Fruit fly (Drosophila melanogaster) whole organism: ENCODE results near the gene dpr6.

Source experiments
- CG8478 ChIP-seq: fragments of >200 bp; optimal IDR thresholded peaks from 2 replicates; lab custom pipeline; 2018; ENCODE audit warnings: inconsistent platforms
- Dll ChIP-seq: fragments of >200 bp; optimal IDR thresholded peaks from 2 replicates; lab custom pipeline; 2017
- EcR ChIP-seq, 2 experiments: fragments of >200 bp; optimal IDR thresholded peaks; 2 replicates each; lab custom pipeline; 2017; ENCODE audit warnings: missing biosample characterization in 2 of 2, missing genetic modification characterization in 2 of 2, missing genetic modification reagents in 2 of 2
- pan ChIP-seq: fragments of >200 bp; optimal IDR thresholded peaks from 2 replicates; lab custom pipeline; 2017
- psq ChIP-seq: fragments of >200 bp; optimal IDR thresholded peaks from 2 replicates; lab custom pipeline; 2017
- usp ChIP-seq: fragments of >200 bp; optimal IDR thresholded peaks from 2 replicates; lab custom pipeline; 2017; ENCODE audit warnings: missing biosample characterization, missing genetic modification characterization, mixed read lengths

dpr6 gene

DNA sequence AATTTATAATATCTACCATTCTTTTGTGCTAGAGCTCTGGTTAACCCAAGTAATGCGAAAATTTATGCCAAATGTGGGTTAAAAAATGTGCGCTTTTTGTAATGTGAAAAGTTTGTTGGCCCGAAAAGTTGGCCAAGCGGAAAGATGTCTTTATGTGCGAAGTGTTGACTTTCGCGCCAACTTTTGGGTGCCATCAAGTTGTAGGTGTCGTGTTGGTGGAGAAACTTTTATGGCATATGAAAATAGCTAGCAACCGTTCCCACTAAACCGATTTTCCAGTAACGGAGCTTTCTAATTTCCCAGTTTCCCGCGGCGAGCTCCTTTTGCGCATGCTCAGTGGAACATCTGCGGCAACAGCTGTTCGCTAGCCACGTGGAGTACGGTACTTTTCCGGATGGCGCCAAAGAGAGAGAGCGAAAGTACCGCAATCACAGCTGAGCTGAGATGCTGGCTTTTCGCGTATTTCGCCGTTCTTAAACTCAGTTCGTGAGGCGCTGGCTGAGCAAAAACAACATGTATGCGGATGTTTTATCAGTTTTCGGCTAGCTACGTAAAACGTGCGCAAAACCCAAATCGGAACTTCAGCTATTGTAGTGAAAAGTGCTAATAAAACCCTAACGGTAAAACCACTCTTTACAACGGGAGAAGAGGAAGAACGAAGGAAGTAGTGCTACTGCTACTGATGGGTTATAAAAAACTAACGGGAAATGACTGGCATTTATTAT lies at the start of gene dpr6:
TSS of gene dpr6 (plus strand) at position 480 of the 725 bp plus-strand sequence.
- TF ChIP-seq usp (no peak), pan (lab: Kevin White, UChicago) (no peak), psq (lab: Kevin White, UChicago) (no peak), CG8478 (lab: Kevin White, UChicago) (no peak), Dll (lab: Kevin White, UChicago) (no peak), EcR (GFP tag; optimal IDR thresholded peaks at IDR 0.05; lab: Kevin White, UChicago) (no peak)

DNA sequence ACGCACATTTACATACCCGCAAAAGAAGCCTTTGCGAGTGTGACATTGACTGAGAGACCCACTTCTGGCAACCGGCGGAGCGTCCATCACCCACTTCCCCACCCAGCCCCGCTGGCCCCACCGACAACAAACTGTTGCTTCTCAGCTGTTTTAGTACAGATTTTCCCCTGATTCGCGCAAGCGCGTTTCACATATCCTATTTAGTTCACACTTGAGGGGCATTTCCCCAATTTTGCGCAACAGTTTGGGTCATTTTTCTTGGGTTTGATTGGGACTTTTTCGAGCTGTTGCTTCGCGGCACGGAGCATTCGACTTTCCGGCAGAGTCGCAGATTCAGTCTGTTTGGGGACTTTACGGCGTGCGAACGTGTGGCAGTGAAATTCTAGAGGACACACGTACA lies 47.3 kb upstream of the dpr6 start:
- TF ChIP-seq usp (no peak), psq (lab: Kevin White, UChicago) (no peak), Dll (lab: Kevin White, UChicago) (no peak), CG8478 (lab: Kevin White, UChicago) (no peak), pan (lab: Kevin White, UChicago) (no peak), EcR (GFP tag; optimal IDR thresholded peaks at IDR 0.05; lab: Kevin White, UChicago) (no peak)

DNA sequence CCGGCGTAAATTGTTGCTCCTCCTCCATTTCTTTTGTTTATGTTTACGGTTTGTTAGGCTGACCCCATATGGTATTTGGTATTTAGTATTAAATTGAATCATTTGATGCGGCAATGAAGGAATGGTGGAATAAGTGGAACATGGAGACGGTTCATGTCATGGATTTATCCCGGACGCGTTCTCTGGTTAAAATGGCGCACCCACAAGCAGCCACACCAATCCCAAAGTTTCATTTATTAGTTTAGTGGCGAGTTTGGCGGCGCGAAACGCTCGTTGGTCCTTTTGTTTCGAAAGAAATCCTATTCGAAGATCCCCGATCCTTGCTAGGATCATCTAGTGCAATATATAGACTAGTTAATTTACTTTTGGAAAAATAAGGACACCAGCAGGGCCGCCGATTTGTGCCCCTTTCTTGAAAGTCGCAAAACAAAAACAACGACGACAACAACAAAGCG lies 6.2 kb upstream of the dpr6 start, which contains the start of the genes CG6685 and Dronc:
TSS of gene CG6685 (minus strand) at position 51 of the 455 bp plus-strand sequence.
TSS of gene Dronc (plus strand) at position 213 of the 455 bp plus-strand sequence.
- TF ChIP-seq psq (lab: Kevin White, UChicago) (no peak), CG8478 (lab: Kevin White, UChicago) (no peak), usp (no peak), pan (lab: Kevin White, UChicago) (no peak), Dll (lab: Kevin White, UChicago) (no peak), EcR (GFP tag; optimal IDR thresholded peaks at IDR 0.05; lab: Kevin White, UChicago) (no peak)

DNA sequence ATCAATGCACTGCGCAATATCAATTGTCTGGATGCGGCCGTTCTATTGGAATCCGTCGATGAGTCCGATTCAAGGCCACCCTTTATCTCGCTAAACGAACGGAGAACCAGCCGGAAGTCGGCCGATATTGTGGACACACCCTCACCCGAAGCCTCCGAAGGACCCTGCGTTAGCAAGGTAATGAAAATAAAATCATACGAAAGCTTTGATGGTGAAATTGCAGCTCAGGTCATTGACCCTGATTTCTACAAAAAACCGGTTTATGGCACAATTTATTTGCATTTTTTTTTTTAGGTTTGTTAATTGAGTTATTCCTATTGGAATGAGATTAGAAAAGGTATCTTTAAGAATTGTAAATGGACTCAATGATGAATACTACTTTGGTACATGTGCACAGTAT lies 5.3 kb upstream of the dpr6 start:
- TF ChIP-seq EcR (GFP tag; optimal IDR thresholded peaks at IDR 0.05; lab: Kevin White, UChicago) (peak; percentile 0 to 68), usp (no peak)

DNA sequence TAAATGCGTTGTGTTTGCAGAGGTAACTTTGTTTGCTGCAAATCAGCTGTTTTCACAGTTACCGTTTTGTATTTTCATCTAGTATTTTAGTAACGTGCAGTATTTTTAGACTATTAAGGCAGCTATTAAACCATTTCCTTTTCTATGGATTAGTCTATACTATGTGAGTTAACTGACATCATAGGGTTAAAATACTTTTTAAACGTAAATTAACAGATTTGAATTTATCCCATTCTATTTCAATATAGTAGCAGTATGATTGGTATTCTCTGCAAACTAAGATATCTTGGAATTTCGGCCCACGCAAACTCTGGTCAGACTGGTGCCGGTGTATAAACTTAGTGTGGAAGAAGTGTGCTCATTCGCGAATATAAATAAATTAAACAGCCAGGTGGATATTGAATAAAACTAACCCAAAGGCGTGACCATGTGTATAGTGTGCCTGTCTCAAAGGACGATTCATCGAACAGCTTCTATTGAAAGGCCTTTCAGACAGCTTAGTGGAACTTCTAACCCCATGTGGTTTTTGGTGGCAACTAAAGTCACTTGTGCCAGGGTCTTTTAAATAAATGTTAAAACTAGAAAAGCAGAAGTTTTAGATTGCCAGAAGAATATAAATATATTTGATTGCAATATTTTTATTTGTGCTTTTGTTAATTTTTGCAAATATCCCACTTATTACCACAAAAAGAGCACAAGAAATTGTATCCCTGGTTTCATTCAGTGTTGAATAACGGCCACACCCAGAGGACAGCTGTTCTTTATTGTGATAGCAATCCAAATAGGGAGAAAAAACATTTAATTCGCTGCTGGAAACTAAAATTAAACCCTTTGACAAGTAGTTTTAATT lies 2.2 kb upstream of the dpr6 start, which contains the start of the genes CG6674, CG42455 and vnc:
TSS of gene CG6674 (minus strand) at position 48 of the 850 bp plus-strand sequence.
TSS of gene CG42455 (plus strand) at position 306 of the 850 bp plus-strand sequence.
TSS of gene vnc (plus strand) at position 306 of the 850 bp plus-strand sequence.
- TF ChIP-seq pan (lab: Kevin White, UChicago) (no peak), EcR (GFP tag; optimal IDR thresholded peaks at IDR 0.05; lab: Kevin White, UChicago) (no peak), CG8478 (lab: Kevin White, UChicago) (no peak), Dll (lab: Kevin White, UChicago) (no peak), usp (no peak), psq (lab: Kevin White, UChicago) (no peak)

- no peak for TF ChIP-seq pan (lab: Kevin White, UChicago)
- no peak for TF ChIP-seq CG8478 (lab: Kevin White, UChicago)
- no peak for TF ChIP-seq EcR (GFP tag; optimal IDR thresholded peaks at IDR 0.05; lab: Kevin White, UChicago)
- TF ChIP-seq psq (lab: Kevin White, UChicago): no peak
- TF ChIP-seq usp: no peak
- TF ChIP-seq Dll (lab: Kevin White, UChicago): no peak
Observed at dm6 chr3L:10033344-10033743, 58.9 kb downstream of the dpr6 start.

DNA sequence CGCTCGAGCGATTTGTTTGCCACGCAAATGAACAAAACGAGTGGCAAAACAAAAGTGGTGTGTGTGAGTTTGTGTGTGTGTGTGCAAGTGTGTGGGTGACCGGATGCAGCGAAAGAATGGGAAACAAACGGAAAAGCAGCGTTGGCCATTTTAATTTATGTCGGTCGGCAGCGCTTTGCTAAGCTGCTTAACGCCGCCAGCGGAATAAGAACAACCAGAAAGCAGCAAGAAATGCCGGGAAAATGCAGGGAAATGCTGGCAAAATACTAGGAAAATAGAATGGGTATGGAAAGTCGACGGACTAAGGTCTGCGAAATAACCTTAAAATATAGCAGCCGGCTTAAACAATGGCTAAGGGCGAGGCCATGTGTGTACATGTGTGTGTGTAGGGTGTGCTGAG lies 78.1 kb downstream of the dpr6 start:
- TF ChIP-seq usp (no peak), Dll (lab: Kevin White, UChicago) (no peak), EcR (GFP tag; optimal IDR thresholded peaks at IDR 0.05; lab: Kevin White, UChicago) (no peak), pan (lab: Kevin White, UChicago) (no peak), psq (lab: Kevin White, UChicago) (no peak), CG8478 (lab: Kevin White, UChicago) (no peak)

DNA sequence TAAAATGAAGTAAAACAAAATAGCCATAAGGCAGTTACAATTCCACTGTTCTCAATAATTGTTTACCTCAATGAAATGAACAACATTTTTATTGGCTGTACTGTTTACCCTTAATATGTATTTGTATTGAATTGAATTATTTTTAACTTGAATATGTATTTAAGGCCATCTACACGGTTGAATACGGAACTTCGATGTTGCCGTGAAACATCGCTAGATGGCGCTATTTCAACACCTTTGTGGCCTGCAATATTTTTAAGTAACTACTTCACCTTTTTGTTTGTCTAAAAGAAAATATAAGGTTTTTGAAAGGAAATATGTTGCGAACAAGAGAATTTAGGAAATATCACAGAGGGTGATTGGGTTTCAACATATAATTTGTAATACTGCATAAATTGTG lies 104.1 kb downstream of the dpr6 start:
- TF ChIP-seq psq (lab: Kevin White, UChicago) (no peak), Dll (lab: Kevin White, UChicago) (no peak), EcR (GFP tag; optimal IDR thresholded peaks at IDR 0.05; lab: Kevin White, UChicago) (no peak), pan (lab: Kevin White, UChicago) (no peak), usp (no peak), CG8478 (lab: Kevin White, UChicago) (no peak)

DNA sequence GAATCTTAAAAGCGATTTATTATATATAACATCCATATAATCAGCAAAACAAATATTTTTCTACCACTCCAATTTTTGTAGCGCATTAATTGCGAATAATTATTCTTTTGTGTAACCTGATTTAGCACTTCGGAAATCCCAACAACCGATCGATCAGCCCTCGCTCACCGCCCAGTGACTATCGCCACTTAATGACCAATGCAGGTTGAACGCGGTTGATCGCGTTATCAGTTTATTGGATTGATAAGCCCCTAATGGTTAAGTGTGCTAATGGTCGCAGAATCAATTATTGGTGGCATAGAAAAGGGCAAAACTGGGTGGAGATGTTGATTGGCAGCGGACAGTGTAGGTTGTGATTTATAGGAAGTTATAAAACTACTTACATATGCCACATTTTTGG lies 114.0 kb downstream of the dpr6 start:
- TF ChIP-seq CG8478 (lab: Kevin White, UChicago): no peak
- no peak for TF ChIP-seq Dll (lab: Kevin White, UChicago)
- no peak for TF ChIP-seq usp
- TF ChIP-seq psq (lab: Kevin White, UChicago): no peak
- no peak for TF ChIP-seq EcR (GFP tag; optimal IDR thresholded peaks at IDR 0.05; lab: Kevin White, UChicago)
- TF ChIP-seq pan (lab: Kevin White, UChicago): no peak

DNA sequence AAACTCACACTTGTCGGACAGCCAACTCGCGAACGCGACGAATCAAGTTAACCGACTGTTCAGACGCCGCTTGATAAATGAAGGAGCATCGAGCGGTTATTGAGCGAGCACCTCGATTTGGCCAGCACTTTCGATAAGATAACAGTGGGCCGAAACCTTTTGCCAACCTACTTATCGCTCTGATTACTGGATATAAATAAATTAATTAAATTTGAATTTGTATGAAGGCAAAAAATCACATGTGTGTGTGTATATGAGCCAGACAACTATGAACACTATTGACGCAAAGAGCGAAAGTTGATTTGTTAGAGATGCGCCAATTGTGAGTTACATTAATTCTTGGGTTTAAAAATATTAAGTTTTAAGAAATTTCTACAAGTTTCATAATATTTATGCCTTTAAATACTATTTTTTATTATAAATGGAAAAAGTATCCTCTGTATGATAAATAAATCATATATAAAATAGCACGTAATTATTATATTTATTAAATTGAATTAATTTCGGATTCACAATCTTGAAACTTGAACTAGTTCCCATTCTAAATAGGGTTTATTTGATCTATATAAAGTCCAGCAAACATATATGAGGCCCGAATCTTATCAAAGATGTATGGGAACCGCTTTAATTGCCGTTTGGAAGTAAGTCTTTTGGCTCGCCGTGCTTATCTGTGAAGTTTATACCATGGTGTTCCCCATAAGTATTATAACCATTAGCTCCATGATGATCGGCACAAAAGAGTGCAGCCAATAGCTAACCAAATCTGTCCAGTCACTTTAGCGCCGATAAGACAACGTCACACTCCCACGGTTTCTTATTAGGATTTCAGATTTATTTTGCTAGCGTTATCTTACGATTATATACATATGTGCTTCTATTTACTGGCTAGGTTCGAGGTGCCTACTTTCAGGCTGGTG lies 115.2 kb downstream of the dpr6 start, which contains the start of gene CG14160:
TSS of gene CG14160 (minus strand) at position 51 of the 917 bp plus-strand sequence.
- TF ChIP-seq psq (lab: Kevin White, UChicago): no peak
- TF ChIP-seq Dll (lab: Kevin White, UChicago): no peak
- TF ChIP-seq CG8478 (lab: Kevin White, UChicago): no peak
- no peak for TF ChIP-seq usp
- TF ChIP-seq pan (lab: Kevin White, UChicago): no peak
- TF ChIP-seq EcR (GFP tag; optimal IDR thresholded peaks at IDR 0.05; lab: Kevin White, UChicago): no peak
